Fruit fly (Drosophila melanogaster) whole organism, prepupa: ENCODE measurements around the gene Nmd3.

ENCODE experiments used
- Blimp-1 ChIP-seq: fragments of 200-800 bp; sonication (Bioruptor generic); optimal IDR thresholded peaks from 3 replicates; lab custom pipeline; 2017; ENCODE audit warnings: missing biosample characterization, missing genetic modification characterization, mild to moderate bottlenecking, moderate library complexity, missing genetic modification reagents
- CG10631 ChIP-seq: fragments of 200-800 bp; sonication (Bioruptor generic); optimal IDR thresholded peaks from 2 replicates; lab custom pipeline; 2016; ENCODE audit warnings: missing biosample characterization, missing genetic modification characterization
- CG10669 ChIP-seq: fragments of 200-800 bp; sonication (Bioruptor generic); optimal IDR thresholded peaks from 3 replicates; lab custom pipeline; 2018; ENCODE audit warnings: missing biosample characterization, mild to moderate bottlenecking, missing genetic modification characterization, moderate library complexity
- CG11294 ChIP-seq: fragments of 200-800 bp; sonication (Bioruptor generic); IDR thresholded peaks from 2 replicates; pipeline ENCODE4 v1.3.6; 2022; ENCODE audit warnings: missing biosample characterization, missing genetic modification characterization
- CG11762 ChIP-seq: fragments of 200-800 bp; sonication (Bioruptor generic); optimal IDR thresholded peaks from 3 replicates; lab custom pipeline; 2016; ENCODE audit warnings: missing biosample characterization, missing genetic modification characterization; ENCODE audit not compliant: insufficient read depth
- CG11902 ChIP-seq: fragments of 200-800 bp; sonication (Bioruptor generic); optimal IDR thresholded peaks from 3 replicates; lab custom pipeline; 2016; ENCODE audit warnings: missing biosample characterization, missing genetic modification characterization
- CG15336 ChIP-seq: fragments of 200-800 bp; sonication (Bioruptor generic); IDR thresholded peaks from 2 replicates; pipeline ENCODE4 v1.3.6; 2022; ENCODE audit warnings: missing biosample characterization, missing genetic modification characterization
- CG1621 ChIP-seq: fragments of 200-800 bp; sonication (Bioruptor generic); optimal IDR thresholded peaks from 3 replicates; lab custom pipeline; 2018; ENCODE audit warnings: missing biosample characterization, mild to moderate bottlenecking, missing genetic modification characterization
- CG31627 ChIP-seq: fragments of 200-800 bp; sonication (Bioruptor generic); optimal IDR thresholded peaks from 3 replicates; lab custom pipeline; 2016; ENCODE audit warnings: missing biosample characterization, missing genetic modification characterization
- CG34406 ChIP-seq: fragments of 200-800 bp; sonication (Bioruptor generic); optimal IDR thresholded peaks from 3 replicates; lab custom pipeline; 2016; ENCODE audit warnings: missing biosample characterization, missing genetic modification characterization
- CG3919 ChIP-seq: fragments of 200-800 bp; sonication (Bioruptor generic); optimal IDR thresholded peaks from 3 replicates; lab custom pipeline; 2016; ENCODE audit warnings: missing biosample characterization, missing genetic modification characterization
- CG6163 ChIP-seq: fragments of 200-800 bp; sonication (Bioruptor generic); IDR thresholded peaks from 3 replicates; pipeline ENCODE4 v1.3.6; 2022; ENCODE audit warnings: missing biosample characterization, missing genetic modification characterization
- CG6276 ChIP-seq: fragments of 200-800 bp; sonication (Bioruptor generic); optimal IDR thresholded peaks from 2 replicates; lab custom pipeline; 2017; ENCODE audit warnings: missing biosample characterization, mild to moderate bottlenecking, missing genetic modification characterization
- CG6792 ChIP-seq: fragments of 200-800 bp; sonication (Bioruptor generic); optimal IDR thresholded peaks from 3 replicates; lab custom pipeline; 2016; ENCODE audit warnings: missing biosample characterization, missing genetic modification characterization
- CG6808 ChIP-seq: fragments of 200-800 bp; sonication (Bioruptor generic); optimal IDR thresholded peaks from 3 replicates; lab custom pipeline; 2017; ENCODE audit warnings: missing biosample characterization, missing genetic modification characterization, mild to moderate bottlenecking, moderate library complexity, missing genetic modification reagents
- CG6854 ChIP-seq: fragments of 200-800 bp; sonication (Bioruptor generic); optimal IDR thresholded peaks from 2 replicates; lab custom pipeline; 2017; ENCODE audit warnings: missing biosample characterization, mild to moderate bottlenecking, missing genetic modification characterization
- CG7368 ChIP-seq: fragments of 200-800 bp; sonication (Bioruptor generic); optimal IDR thresholded peaks from 3 replicates; lab custom pipeline; 2016; ENCODE audit warnings: missing biosample characterization, missing genetic modification characterization
- CG8119 ChIP-seq: fragments of 200-800 bp; sonication (Bioruptor generic); IDR thresholded peaks from 3 replicates; pipeline ENCODE4 v1.3.6; 2022; ENCODE audit warnings: missing biosample characterization, missing genetic modification characterization
- CG8319 ChIP-seq: fragments of 200-800 bp; sonication (Bioruptor generic); optimal IDR thresholded peaks from 3 replicates; lab custom pipeline; 2016; ENCODE audit warnings: missing biosample characterization, missing genetic modification characterization
- CG8632 ChIP-seq: fragments of 200-800 bp; sonication (Bioruptor generic); optimal IDR thresholded peaks from 3 replicates; lab custom pipeline; 2016; ENCODE audit warnings: missing biosample characterization, missing genetic modification characterization
- CG9139 ChIP-seq: fragments of 200-800 bp; sonication (Bioruptor generic); optimal IDR thresholded peaks from 3 replicates; lab custom pipeline; 2017; ENCODE audit warnings: missing biosample characterization, mild to moderate bottlenecking, missing genetic modification characterization
- Eip75B ChIP-seq: fragments of 200-800 bp; sonication (Bioruptor generic); optimal IDR thresholded peaks from 3 replicates; lab custom pipeline; 2016; ENCODE audit warnings: missing biosample characterization, missing genetic modification characterization
- Eip78C ChIP-seq: fragments of 200-800 bp; sonication (Bioruptor generic); peaks from one replicate; lab custom pipeline; 2016; ENCODE audit warnings: missing biosample characterization, missing genetic modification characterization
- Ets21C ChIP-seq: fragments of 200-800 bp; sonication (Bioruptor generic); optimal IDR thresholded peaks from 3 replicates; lab custom pipeline; 2016; ENCODE audit warnings: missing biosample characterization, missing genetic modification characterization
- Ets96B ChIP-seq: fragments of 200-800 bp; optimal IDR thresholded peaks from 2 replicates; lab custom pipeline; 2019; ENCODE audit warnings: missing biosample characterization, mild to moderate bottlenecking, missing genetic modification characterization, moderate library complexity
- Gug ChIP-seq: fragments of 200-800 bp; sonication (Bioruptor generic); IDR thresholded peaks from 2 replicates; pipeline ENCODE4 v1.3.6; 2022; ENCODE audit warnings: missing biosample characterization, missing genetic modification characterization
- Hr38 ChIP-seq: sonication (Bioruptor generic); optimal IDR thresholded peaks from 2 replicates; lab custom pipeline; 2016; ENCODE audit warnings: missing biosample characterization, missing genetic modification characterization
- Hr39 ChIP-seq: fragments of 200-800 bp; sonication (Bioruptor generic); optimal IDR thresholded peaks from 2 replicates; lab custom pipeline; 2016; ENCODE audit warnings: missing biosample characterization, missing genetic modification characterization
- Lpt ChIP-seq: fragments of 200-800 bp; sonication (Bioruptor generic); optimal IDR thresholded peaks from 3 replicates; lab custom pipeline; 2016; ENCODE audit warnings: missing biosample characterization, missing genetic modification characterization
- OdsH ChIP-seq: fragments of 200-800 bp; sonication (Bioruptor generic); optimal IDR thresholded peaks from 3 replicates; lab custom pipeline; 2016; ENCODE audit warnings: missing biosample characterization, missing genetic modification characterization
- Smox ChIP-seq: fragments of 200-800 bp; sonication (Bioruptor generic); optimal IDR thresholded peaks from 3 replicates; lab custom pipeline; 2016; ENCODE audit warnings: missing biosample characterization, missing genetic modification characterization
- Sox14 ChIP-seq: fragments of 200-800 bp; sonication (Bioruptor generic); optimal IDR thresholded peaks from 3 replicates; lab custom pipeline; 2016; ENCODE audit warnings: missing biosample characterization, missing genetic modification characterization
- achi ChIP-seq: fragments of 200-800 bp; sonication (Bioruptor generic); optimal IDR thresholded peaks from 3 replicates; lab custom pipeline; 2016; ENCODE audit warnings: missing biosample characterization, missing genetic modification characterization
- acj6 ChIP-seq: fragments of 200-800 bp; sonication (Bioruptor generic); optimal IDR thresholded peaks from 3 replicates; lab custom pipeline; 2016; ENCODE audit warnings: missing biosample characterization, missing genetic modification characterization
- cyc ChIP-seq: fragments of 200-800 bp; sonication (Bioruptor generic); optimal IDR thresholded peaks from 3 replicates; lab custom pipeline; 2016; ENCODE audit warnings: missing biosample characterization, missing genetic modification characterization
- dac ChIP-seq: fragments of 200-800 bp; sonication (Bioruptor generic); optimal IDR thresholded peaks from 2 replicates; lab custom pipeline; 2017; ENCODE audit warnings: missing biosample characterization, mild to moderate bottlenecking, missing genetic modification characterization
- dsx ChIP-seq: fragments of 200-800 bp; optimal IDR thresholded peaks from 3 replicates; lab custom pipeline; 2019; ENCODE audit warnings: missing biosample characterization, mild to moderate bottlenecking, missing genetic modification characterization, moderate library complexity; ENCODE audit not compliant: poor library complexity, severe bottlenecking
- eg ChIP-seq: fragments of 200-800 bp; sonication (Bioruptor generic); IDR thresholded peaks from 3 replicates; pipeline ENCODE4 v1.3.6; 2022; ENCODE audit warnings: missing biosample characterization, missing genetic modification characterization
- esn ChIP-seq: fragments of 200-800 bp; sonication (Bioruptor generic); optimal IDR thresholded peaks from 2 replicates; lab custom pipeline; 2016; ENCODE audit warnings: missing biosample characterization, mild to moderate bottlenecking, missing genetic modification characterization, moderate library complexity
- fd59A ChIP-seq: fragments of 200-800 bp; sonication (Bioruptor generic); optimal IDR thresholded peaks from 2 replicates; lab custom pipeline; 2017; ENCODE audit warnings: missing biosample characterization, mild to moderate bottlenecking, missing genetic modification characterization, missing genetic modification reagents
- fkh ChIP-seq: fragments of 200-800 bp; sonication (Bioruptor generic); optimal IDR thresholded peaks from 3 replicates; lab custom pipeline; 2017; ENCODE audit warnings: missing biosample characterization, mild to moderate bottlenecking, missing genetic modification characterization, moderate library complexity
- lz ChIP-seq: fragments of 200-800 bp; sonication (Bioruptor generic); optimal IDR thresholded peaks from 3 replicates; lab custom pipeline; 2016; ENCODE audit warnings: missing biosample characterization, missing genetic modification characterization
- pdm3 ChIP-seq: fragments of 200-800 bp; sonication (Bioruptor generic); optimal IDR thresholded peaks from 3 replicates; lab custom pipeline; 2016; ENCODE audit warnings: missing biosample characterization, missing genetic modification characterization
- salr ChIP-seq, 2 experiments: fragments of 200-800 bp; sonication (Bioruptor generic); optimal IDR thresholded peaks; 3 replicates each; lab custom pipeline; 2016 to 2018; ENCODE audit warnings: missing biosample characterization in 2 of 2, missing genetic modification characterization in 2 of 2, mild to moderate bottlenecking in 1 of 2
- spab ChIP-seq: fragments of 200-800 bp; sonication (Bioruptor generic); optimal IDR thresholded peaks from 2 replicates; lab custom pipeline; 2017; ENCODE audit warnings: missing biosample characterization, mild to moderate bottlenecking, missing genetic modification characterization, missing genetic modification reagents
- ss ChIP-seq, 2 experiments: fragments of 200-800 bp; sonication (Bioruptor generic); optimal IDR thresholded peaks; 2 replicates in 1 of 2; 3 replicates in 1 of 2; lab custom pipeline; 2017 to 2018; ENCODE audit warnings: mild to moderate bottlenecking in 2 of 2, missing biosample characterization in 2 of 2, missing genetic modification characterization in 2 of 2, moderate library complexity in 1 of 2
- svp ChIP-seq: fragments of 200-800 bp; sonication (Bioruptor generic); peaks from one replicate; lab custom pipeline; 2016; ENCODE audit warnings: missing biosample characterization, missing genetic modification characterization
- topi ChIP-seq: fragments of 200-800 bp; sonication (Bioruptor generic); optimal IDR thresholded peaks from 3 replicates; lab custom pipeline; 2016; ENCODE audit warnings: missing biosample characterization, missing genetic modification characterization
- vri ChIP-seq: fragments of 200-800 bp; sonication (Bioruptor generic); optimal IDR thresholded peaks from 3 replicates; lab custom pipeline; 2016; ENCODE audit warnings: missing biosample characterization, mild to moderate bottlenecking, missing genetic modification characterization

The Nmd3 gene

DNA sequence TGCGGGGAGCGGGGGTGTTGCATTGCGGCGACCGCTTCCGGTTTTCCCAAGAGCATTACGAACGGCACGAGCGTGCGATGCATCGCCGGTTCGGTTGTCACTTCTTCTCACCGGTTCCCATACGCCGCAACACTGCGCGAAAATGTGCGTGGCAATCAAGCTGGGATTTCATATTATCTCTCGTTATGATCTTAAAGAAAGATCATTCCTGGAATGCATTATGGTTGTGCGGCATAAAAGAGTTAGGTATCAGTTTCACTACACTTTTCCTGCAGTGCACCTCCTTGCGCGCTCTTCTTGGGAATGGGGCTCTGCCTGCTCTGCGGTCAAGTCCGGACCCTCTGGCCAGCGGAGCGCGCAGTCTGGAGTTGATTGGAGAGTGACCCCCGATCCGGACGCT, 18.3 kb downstream of the Nmd3 start (continued):
- TF ChIP-seq CG15336 (peak; percentile 89), CG11762 (GFP tag; lab: Kevin White, UChicago) (no peak), spab (GFP tag; lab: Kevin White, UChicago) (no peak), Ets21C (GFP tag; lab: Kevin White, UChicago) (no peak), CG8119 (GFP tag; lab: Robert Waterston, UW) (peak; percentile 85), Sox14 (peak; percentile 8), cyc (GFP tag; lab: Kevin White, UChicago) (no peak), Eip78C (peak; percentile 53), topi (GFP tag; lab: Kevin White, UChicago) (no peak), Eip75B (GFP tag; lab: Kevin White, UChicago) (no peak), dac (GFP tag; lab: Kevin White, UChicago) (peak; percentile 48), Smox (GFP tag; lab: Kevin White, UChicago) (no peak), dsx (GFP tag; lab: Kevin White, UChicago) (no peak), CG31627 (GFP tag; lab: Kevin White, UChicago) (no peak), Hr38 (no peak), lz (GFP tag; lab: Kevin White, UChicago) (no peak), OdsH (GFP tag; lab: Kevin White, UChicago) (peak; percentile 42), CG6163 (GFP tag; lab: Robert Waterston, UW) (peak; percentile 83), ss (GFP tag; optimal IDR thresholded peaks at IDR 0.05; lab: Kevin White, UChicago) (no peak), CG7368 (no peak), Lpt (GFP tag; lab: Kevin White, UChicago) (peak; percentile 38), Blimp-1 (GFP tag; lab: Kevin White, UChicago) (no peak), CG11294 (GFP tag; lab: Robert Waterston, UW) (peak; percentile 63), Ets96B (tag; lab: Kevin White, UChicago) (no peak), CG6808 (GFP tag; lab: Kevin White, UChicago) (no peak), CG6276 (GFP tag; lab: Kevin White, UChicago) (peak; percentile 63), CG1621 (tag; lab: Kevin White, UChicago) (no peak), CG9139 (GFP tag; lab: Kevin White, UChicago) (no peak), esn (no peak), acj6 (no peak)

DNA sequence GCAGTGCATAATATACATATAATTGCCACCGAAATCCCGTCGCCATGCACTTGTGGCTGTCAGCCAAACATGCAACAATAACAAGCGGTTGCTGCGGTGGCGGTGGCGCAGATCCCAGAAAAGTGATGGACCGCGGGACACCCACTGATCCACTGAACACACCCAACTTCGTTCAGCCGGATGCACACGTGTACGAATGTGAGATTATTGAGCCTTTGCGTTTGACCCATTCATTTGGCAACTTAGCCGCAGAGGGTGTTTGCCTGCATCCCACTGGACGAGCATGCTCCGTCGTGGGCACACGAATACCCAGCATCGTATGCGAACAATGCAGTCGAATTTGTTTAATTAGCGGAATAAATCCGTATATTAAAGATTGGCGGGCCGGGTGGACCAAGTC, 19.1 kb downstream of the Nmd3 start:
- TF ChIP-seq CG34406 (GFP tag; lab: Kevin White, UChicago) (no peak), CG8632 (GFP tag; lab: Kevin White, UChicago) (no peak), CG6792 (GFP tag; lab: Kevin White, UChicago) (no peak), lz (GFP tag; lab: Kevin White, UChicago) (no peak), dsx (GFP tag; lab: Kevin White, UChicago) (no peak), CG7368 (no peak), cyc (GFP tag; lab: Kevin White, UChicago) (no peak), ss (GFP tag; optimal IDR thresholded peaks at IDR 0.05; lab: Kevin White, UChicago) (no peak), eg (GFP tag; lab: Robert Waterston, UW) (peak; percentile 81), dac (GFP tag; lab: Kevin White, UChicago) (peak; percentile 15), CG10631 (no peak), vri (GFP tag; lab: Kevin White, UChicago) (no peak), fkh (no peak), spab (GFP tag; lab: Kevin White, UChicago) (no peak), svp (peak; percentile 48), Hr39 (no peak), CG31627 (GFP tag; lab: Kevin White, UChicago) (no peak), CG3919 (no peak), achi (GFP tag; lab: Kevin White, UChicago) (no peak), CG10669 (no peak), CG8319 (GFP tag; lab: Kevin White, UChicago) (no peak), pdm3 (peak; percentile 7), Eip75B (GFP tag; lab: Kevin White, UChicago) (no peak), Gug (GFP tag; lab: Robert Waterston, UW) (peak; percentile 36; the same call in 1 of the 2 replicates), salr (GFP tag; optimal IDR thresholded peaks at IDR 0.05; lab: Kevin White, UChicago) (no peak), topi (GFP tag; lab: Kevin White, UChicago) (no peak), Ets96B (tag; lab: Kevin White, UChicago) (no peak), OdsH (GFP tag; lab: Kevin White, UChicago) (no peak), CG6808 (GFP tag; lab: Kevin White, UChicago) (no peak), CG6854 (no peak), CG11762 (GFP tag; lab: Kevin White, UChicago) (no peak), CG6163 (GFP tag; lab: Robert Waterston, UW) (peak; percentile 55), fd59A (GFP tag; lab: Kevin White, UChicago) (no peak), Smox (GFP tag; lab: Kevin White, UChicago) (no peak), CG11902 (GFP tag; lab: Kevin White, UChicago) (no peak)
